Fruit fly (Drosophila melanogaster): Measurements from ENCODE around the gene CG31808.

DNA sequence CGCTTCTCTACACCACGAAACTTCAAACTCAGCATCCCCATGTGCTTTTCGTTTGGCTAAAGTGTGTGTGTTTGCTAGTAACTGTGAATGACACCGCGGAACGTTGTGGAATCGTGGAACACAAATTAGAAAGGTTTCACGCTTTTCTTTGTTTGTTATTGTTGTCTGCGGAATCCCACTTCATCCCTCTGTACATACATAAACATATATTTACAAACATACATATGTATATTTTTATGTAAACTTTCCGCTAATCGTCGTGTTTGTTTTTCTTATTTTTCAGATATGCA is 25.4 kb downstream of the CG31808 start:
- TF ChIP-seq CG14711 (tag; optimal IDR thresholded peaks at IDR 0.05), result no peak
- TF ChIP-seq ovo (GFP tag; optimal IDR thresholded peaks at IDR 0.05), result no peak
- no peak for TF ChIP-seq toe (GFP tag; optimal IDR thresholded peaks at IDR 0.05)
- TF ChIP-seq CG1620 (GFP tag; optimal IDR thresholded peaks at IDR 0.05), result no peak
- TF ChIP-seq kay (GFP tag; ENCODE audit: borderline replicate concordance), result no peak
- no peak for TF ChIP-seq CG33017 (tag; optimal IDR thresholded peaks at IDR 0.05)
- no peak for TF ChIP-seq CG11617 (GFP tag; optimal IDR thresholded peaks at IDR 0.05)
- no peak for TF ChIP-seq bab1 (GFP tag; optimal IDR thresholded peaks at IDR 0.05)

All from whole organism, adult.